Worm (Caenorhabditis elegans): ENCODE results near the gene C35B1.4.

C35B1.4 gene

ce11 chrIV:4051539-4051938 is 28.1 kb upstream of the C35B1.4 start, which contains the start of gene wrt-5:
TSS of gene wrt-5 (minus strand) at chrIV:4051639.
- TF ChIP-seq flt-1 (GFP tag; IDR thresholded peaks at IDR 0.05), result no peak

ce11 chrIV:4052274-4052673 is 27.3 kb upstream of the C35B1.4 start:
- 0 out of 2 replicates have a peak, but pooled peaks have one; percentile 25 for TF ChIP-seq flt-1 (GFP tag; IDR thresholded peaks at IDR 0.05)
- TF ChIP-seq cog-1 (tag; optimal IDR thresholded peaks at IDR 0.05), result no peak
- TF ChIP-seq klf-2 (GFP tag; conservative IDR thresholded peaks at IDR 0.05), result no peak

- no peak for TF ChIP-seq tab-1 (GFP tag; IDR thresholded peaks at IDR 0.05)
- no peak for TF ChIP-seq klf-2 (GFP tag; conservative IDR thresholded peaks at IDR 0.05)
- TF ChIP-seq cog-1 (tag; optimal IDR thresholded peaks at IDR 0.05), result no peak
- TF ChIP-seq ztf-23 (GFP tag; IDR thresholded peaks at IDR 0.05), result no peak
- no peak for TF ChIP-seq flt-1 (GFP tag; IDR thresholded peaks at IDR 0.05)
- TF ChIP-seq ztf-29 (GFP tag; IDR thresholded peaks at IDR 0.05), result no peak
- no peak for TF ChIP-seq med-1 (GFP tag; optimal IDR thresholded peaks at IDR 0.05; ENCODE audit: insufficient read depth)
- TF ChIP-seq T22C8.4 (GFP tag; IDR thresholded peaks at IDR 0.05), result no peak
- TF ChIP-seq ref-1 (GFP tag; conservative IDR thresholded peaks at IDR 0.05), result no peak
These were observed 26.2 kb upstream of the C35B1.4 start for ce11 chrIV:4053405-4053804.

- no peak for TF ChIP-seq med-1 (GFP tag; optimal IDR thresholded peaks at IDR 0.05; ENCODE audit: insufficient read depth)
- TF ChIP-seq ztf-29 (GFP tag; IDR thresholded peaks at IDR 0.05), result no peak
- no peak for TF ChIP-seq cog-1 (tag; optimal IDR thresholded peaks at IDR 0.05)
- TF ChIP-seq klf-2 (GFP tag; conservative IDR thresholded peaks at IDR 0.05), result no peak
- no peak for TF ChIP-seq flt-1 (GFP tag; IDR thresholded peaks at IDR 0.05)
- no peak for TF ChIP-seq ref-1 (GFP tag; conservative IDR thresholded peaks at IDR 0.05)
- no peak for TF ChIP-seq ztf-23 (GFP tag; IDR thresholded peaks at IDR 0.05)
- TF ChIP-seq T22C8.4 (GFP tag; IDR thresholded peaks at IDR 0.05), result no peak
- no peak for TF ChIP-seq tab-1 (GFP tag; IDR thresholded peaks at IDR 0.05)
These were observed 24.3 kb upstream of the C35B1.4 start for ce11 chrIV:4055297-4055696.

ce11 chrIV:4063573-4063972 is 16.0 kb upstream of the C35B1.4 start, which contains the start of gene ilys-6:
TSS of gene ilys-6 (minus strand) at chrIV:4063673.
- no peak for TF ChIP-seq T22C8.4 (GFP tag; IDR thresholded peaks at IDR 0.05)
- no peak for TF ChIP-seq ref-1 (GFP tag; conservative IDR thresholded peaks at IDR 0.05)
- TF ChIP-seq med-1 (GFP tag; optimal IDR thresholded peaks at IDR 0.05; ENCODE audit: insufficient read depth), result no peak
- TF ChIP-seq tab-1 (GFP tag; IDR thresholded peaks at IDR 0.05), result no peak
- TF ChIP-seq klf-2 (GFP tag; conservative IDR thresholded peaks at IDR 0.05), result no peak
- no peak for TF ChIP-seq flt-1 (GFP tag; IDR thresholded peaks at IDR 0.05)
- no peak for TF ChIP-seq cog-1 (tag; optimal IDR thresholded peaks at IDR 0.05)
- no peak for TF ChIP-seq ztf-29 (GFP tag; IDR thresholded peaks at IDR 0.05)
- no peak for TF ChIP-seq ztf-23 (GFP tag; IDR thresholded peaks at IDR 0.05)

- TF ChIP-seq flt-1 (GFP tag; IDR thresholded peaks at IDR 0.05) (no peak), ztf-29 (GFP tag; IDR thresholded peaks at IDR 0.05) (no peak), cog-1 (tag; optimal IDR thresholded peaks at IDR 0.05) (no peak), tab-1 (GFP tag; IDR thresholded peaks at IDR 0.05) (no peak), klf-2 (GFP tag; conservative IDR thresholded peaks at IDR 0.05) (no peak), ref-1 (GFP tag; conservative IDR thresholded peaks at IDR 0.05) (no peak), ztf-23 (GFP tag; IDR thresholded peaks at IDR 0.05) (no peak), T22C8.4 (GFP tag; IDR thresholded peaks at IDR 0.05) (no peak), med-1 (GFP tag; optimal IDR thresholded peaks at IDR 0.05; ENCODE audit: insufficient read depth) (no peak)
These were observed 12.3 kb upstream of the C35B1.4 start for ce11 chrIV:4067336-4067735.

- no peak for TF ChIP-seq tab-1 (GFP tag; IDR thresholded peaks at IDR 0.05)
- TF ChIP-seq klf-2 (GFP tag; conservative IDR thresholded peaks at IDR 0.05), result no peak
- no peak for TF ChIP-seq med-1 (GFP tag; optimal IDR thresholded peaks at IDR 0.05; ENCODE audit: insufficient read depth)
- no peak for TF ChIP-seq T22C8.4 (GFP tag; IDR thresholded peaks at IDR 0.05)
- no peak for TF ChIP-seq flt-1 (GFP tag; IDR thresholded peaks at IDR 0.05)
- TF ChIP-seq ztf-23 (GFP tag; IDR thresholded peaks at IDR 0.05), result no peak
- TF ChIP-seq ref-1 (GFP tag; conservative IDR thresholded peaks at IDR 0.05), result no peak
- TF ChIP-seq cog-1 (tag; optimal IDR thresholded peaks at IDR 0.05), result no peak
- no peak for TF ChIP-seq ztf-29 (GFP tag; IDR thresholded peaks at IDR 0.05)
These were observed 11.1 kb upstream of the C35B1.4 start, which contains the start of gene fbxb-55 for ce11 chrIV:4068480-4068879. TSS of gene fbxb-55 (plus strand) at chrIV:4068780.

- TF ChIP-seq ztf-23 (GFP tag; IDR thresholded peaks at IDR 0.05) (0 out of 2 replicates have a peak, but pooled peaks have one; percentile 37), ref-1 (GFP tag; conservative IDR thresholded peaks at IDR 0.05) (no peak), klf-2 (GFP tag; conservative IDR thresholded peaks at IDR 0.05) (no peak), T22C8.4 (GFP tag; IDR thresholded peaks at IDR 0.05) (no peak)
These were observed 8.8 kb upstream of the C35B1.4 start for ce11 chrIV:4070810-4071209.

ce11 chrIV:4072027-4072426 is 7.6 kb upstream of the C35B1.4 start, which contains the start of gene pqn-75:
TSS of gene pqn-75 (plus strand) at chrIV:4072327.
- TF ChIP-seq ztf-23 (GFP tag; IDR thresholded peaks at IDR 0.05), result no peak
- TF ChIP-seq tab-1 (GFP tag; IDR thresholded peaks at IDR 0.05), result no peak
- TF ChIP-seq ztf-29 (GFP tag; IDR thresholded peaks at IDR 0.05), result no peak
- no peak for TF ChIP-seq cog-1 (tag; optimal IDR thresholded peaks at IDR 0.05)
- TF ChIP-seq ref-1 (GFP tag; conservative IDR thresholded peaks at IDR 0.05), result no peak
- no peak for TF ChIP-seq flt-1 (GFP tag; IDR thresholded peaks at IDR 0.05)

ce11 chrIV:4074610-4075009 is 5.0 kb upstream of the C35B1.4 start, which contains the start of gene W03D2.9:
TSS of gene W03D2.9 (minus strand) at chrIV:4074710.
- TF ChIP-seq ztf-23 (GFP tag; IDR thresholded peaks at IDR 0.05) (no peak), flt-1 (GFP tag; IDR thresholded peaks at IDR 0.05) (no peak), med-1 (GFP tag; optimal IDR thresholded peaks at IDR 0.05; ENCODE audit: insufficient read depth) (no peak), ztf-29 (GFP tag; IDR thresholded peaks at IDR 0.05) (no peak), klf-2 (GFP tag; conservative IDR thresholded peaks at IDR 0.05) (no peak), T22C8.4 (GFP tag; IDR thresholded peaks at IDR 0.05) (no peak), cog-1 (tag; optimal IDR thresholded peaks at IDR 0.05) (no peak), tab-1 (GFP tag; IDR thresholded peaks at IDR 0.05) (no peak), ref-1 (GFP tag; conservative IDR thresholded peaks at IDR 0.05) (no peak)
